Fruit fly (Drosophila melanogaster): ENCODE measurements around the gene GluRIIC.

GluRIIC gene

DNA sequence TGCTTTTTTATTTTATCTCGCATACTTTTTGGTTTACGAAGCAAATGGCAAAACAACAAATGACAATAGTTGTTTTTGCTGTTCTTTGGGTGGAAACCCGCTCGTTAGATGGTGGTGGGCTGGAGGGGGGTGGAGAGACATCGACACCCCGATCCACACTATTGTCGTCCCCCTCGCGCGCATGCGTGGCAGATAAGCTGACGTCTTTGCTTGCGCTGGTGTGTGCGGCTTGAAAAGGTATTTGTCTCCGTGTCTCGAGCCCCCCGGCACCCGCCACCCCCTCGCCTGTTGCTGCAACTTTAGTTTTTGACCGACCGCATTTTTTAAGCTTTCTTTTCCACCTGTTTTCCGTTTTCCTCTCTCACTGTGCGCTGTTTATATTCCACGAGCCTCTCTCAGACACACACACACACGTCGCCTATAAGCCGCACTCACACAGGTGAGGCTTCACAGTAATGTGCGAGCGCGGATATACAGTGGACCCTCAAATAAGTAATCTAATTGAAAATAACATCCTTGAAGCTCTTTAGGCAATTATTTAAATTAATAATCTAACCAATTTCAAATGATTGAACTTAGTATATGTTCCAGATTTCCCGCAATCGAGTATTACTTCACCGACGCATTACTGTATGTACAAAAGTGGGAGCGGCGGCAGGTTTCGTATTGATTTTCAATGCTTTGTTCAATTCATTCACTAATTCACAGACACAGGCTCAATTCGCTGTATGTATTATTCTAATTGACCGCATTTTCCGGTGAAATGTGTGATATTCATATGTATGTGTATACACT is 46.7 kb upstream of the GluRIIC start (continued):
- TF ChIP-seq CG18619 (GFP tag; optimal IDR thresholded peaks at IDR 0.05): peak; percentile 87
- peak; percentile 71 for TF ChIP-seq fu2 (GFP tag; optimal IDR thresholded peaks at IDR 0.05)
- peak; percentile 94 for TF ChIP-seq CG12659 (GFP tag; optimal IDR thresholded peaks at IDR 0.05)
- TF ChIP-seq HmgZ (tag; optimal IDR thresholded peaks at IDR 0.05): peak; percentile 94
- TF ChIP-seq H2.0 (GFP tag; IDR thresholded peaks at IDR 0.05): peak; percentile 95
- no peak for TF ChIP-seq pita (GFP tag; optimal IDR thresholded peaks at IDR 0.05)
- peak; percentile 83 for TF ChIP-seq CG6683 (GFP tag; optimal IDR thresholded peaks at IDR 0.05)
- TF ChIP-seq CG4404 (GFP tag; IDR thresholded peaks at IDR 0.05): peak; percentile 93
- TF ChIP-seq CG15514 (GFP tag; optimal IDR thresholded peaks at IDR 0.05): peak; percentile 89
- TF ChIP-seq dmrt99B (tag; optimal IDR thresholded peaks at IDR 0.05): peak; percentile 95
- peak; percentile 81 for TF ChIP-seq CG30431 (GFP tag; optimal IDR thresholded peaks at IDR 0.05)
- TF ChIP-seq Eip74EF (GFP tag; optimal IDR thresholded peaks at IDR 0.05): peak in 1 of 2 experiments; percentile 87
- TF ChIP-seq fd3F (GFP tag; optimal IDR thresholded peaks at IDR 0.05): peak; percentile 91
- peak; percentile 84 for TF ChIP-seq CG7357 (GFP tag; IDR thresholded peaks at IDR 0.05)
- TF ChIP-seq tx (GFP tag; optimal IDR thresholded peaks at IDR 0.05): peak; percentile 79
- peak; percentile 90 for TF ChIP-seq CG5245 (GFP tag; optimal IDR thresholded peaks at IDR 0.05)
- peak; percentile 76 for TF ChIP-seq NC2α (GFP tag; optimal IDR thresholded peaks at IDR 0.05)
- TF ChIP-seq hbn (GFP tag; IDR thresholded peaks at IDR 0.05; ENCODE audit: partially characterized antibody): no peak
- TF ChIP-seq croc (GFP tag; conservative IDR thresholded peaks at IDR 0.05): peak; percentile 85
- no peak for TF ChIP-seq grn (GFP tag; optimal IDR thresholded peaks at IDR 0.05)
- TF ChIP-seq Taf1 (GFP tag; IDR thresholded peaks at IDR 0.05): peak; percentile 91
- peak; percentile 91 for TF ChIP-seq CG4424 (GFP tag; optimal IDR thresholded peaks at IDR 0.05)
- peak; percentile 84 for TF ChIP-seq disco-r (GFP tag; optimal IDR thresholded peaks at IDR 0.05)
- TF ChIP-seq CG17328 (GFP tag; IDR thresholded peaks at IDR 0.05): peak; percentile 95
- TF ChIP-seq Nf-YA (GFP tag; IDR thresholded peaks at IDR 0.05): peak; percentile 88
- no peak for TF ChIP-seq Dref (GFP tag; IDR thresholded peaks at IDR 0.05)
- peak; percentile 95 for TF ChIP-seq sob (GFP tag; IDR thresholded peaks at IDR 0.05)
- TF ChIP-seq tin (GFP tag; optimal IDR thresholded peaks at IDR 0.05): peak; percentile 93
- TF ChIP-seq Optix (GFP tag; IDR thresholded peaks at IDR 0.05): peak; percentile 89
- TF ChIP-seq HmgD (GFP tag; optimal IDR thresholded peaks at IDR 0.05): no peak
- peak; percentile 29 for TF ChIP-seq CTCF (GFP tag; optimal IDR thresholded peaks at IDR 0.05)
- TF ChIP-seq oc (tag; optimal IDR thresholded peaks at IDR 0.05): peak; percentile 89
- TF ChIP-seq caup (GFP tag; optimal IDR thresholded peaks at IDR 0.05; ENCODE audit: severe bottlenecking): peak; percentile 93
- TF ChIP-seq gfzf (GFP tag; optimal IDR thresholded peaks at IDR 0.05): no peak
- TF ChIP-seq CG7987 (GFP tag; optimal IDR thresholded peaks at IDR 0.05): peak; percentile 84
- peak; percentile 90 for TF ChIP-seq Rx (GFP tag; IDR thresholded peaks at IDR 0.05)
- no peak for TF ChIP-seq pfk (GFP tag; optimal IDR thresholded peaks at IDR 0.05)
- TF ChIP-seq CG32532 (GFP tag; IDR thresholded peaks at IDR 0.05): peak; percentile 97
- peak; percentile 84 for TF ChIP-seq CG10462 (GFP tag; optimal IDR thresholded peaks at IDR 0.05)
- peak; percentile 85 for TF ChIP-seq MTF-1 (GFP tag; optimal IDR thresholded peaks at IDR 0.05; ENCODE audit: borderline replicate concordance)
- TF ChIP-seq ash1 (GFP tag; optimal IDR thresholded peaks at IDR 0.05): peak; percentile 6
- peak; percentile 59 for TF ChIP-seq CG15073 (GFP tag; optimal IDR thresholded peaks at IDR 0.05)
- peak; percentile 90 for TF ChIP-seq ATbp (GFP tag; optimal IDR thresholded peaks at IDR 0.05)
- peak; percentile 93 for TF ChIP-seq Meics (GFP tag; optimal IDR thresholded peaks at IDR 0.05)
- TF ChIP-seq CG4617 (GFP tag; optimal IDR thresholded peaks at IDR 0.05; ENCODE audit: borderline replicate concordance): peak; percentile 50
- TF ChIP-seq Mad (GFP tag; optimal IDR thresholded peaks at IDR 0.05): peak; percentile 85
- peak; percentile 92 for TF ChIP-seq CG6175 (GFP tag; IDR thresholded peaks at IDR 0.05)
- TF ChIP-seq CG8924 (tag; optimal IDR thresholded peaks at IDR 0.05): peak; percentile 93
- peak; percentile 91 for TF ChIP-seq CG8765 (GFP tag; IDR thresholded peaks at IDR 0.05)
